Fruit fly (Drosophila melanogaster): ENCODE results near the gene CG12219.

The CG12219 gene

dm6 chrX:6255414-6255915 is 45.6 kb downstream of the CG12219 start, which contains the start of the genes Rbcn-3A and Spx (continued):
- TF ChIP-seq insv (GFP tag; optimal IDR thresholded peaks at IDR 0.05): no peak
- TF ChIP-seq CG13775 (GFP tag; optimal IDR thresholded peaks at IDR 0.05): peak; percentile 32
- no peak for TF ChIP-seq Rfx (GFP tag; IDR thresholded peaks at IDR 0.05)
- TF ChIP-seq Mad (GFP tag; optimal IDR thresholded peaks at IDR 0.05): no peak
- TF ChIP-seq CG18599 (GFP tag; optimal IDR thresholded peaks at IDR 0.05): peak; percentile 35
- no peak for TF ChIP-seq Kr (GFP tag; optimal IDR thresholded peaks at IDR 0.05)
- no peak for TF ChIP-seq croc (GFP tag; conservative IDR thresholded peaks at IDR 0.05)
- TF ChIP-seq dimm (GFP tag; IDR thresholded peaks at IDR 0.05): no peak
- peak; percentile 68; the same call in 1 of the 2 replicates for TF ChIP-seq CG42726 (GFP tag; IDR thresholded peaks at IDR 0.05; ENCODE audit: partially characterized antibody)
- TF ChIP-seq HmgZ (tag; optimal IDR thresholded peaks at IDR 0.05): no peak
- TF ChIP-seq CoRest (tag; optimal IDR thresholded peaks at IDR 0.05): peak; percentile 69
- peak; percentile 87 for TF ChIP-seq BEAF-32 (GFP tag; optimal IDR thresholded peaks at IDR 0.05)
- no peak for TF ChIP-seq btn (GFP tag; optimal IDR thresholded peaks at IDR 0.05)
- no peak for TF ChIP-seq CG7786 (GFP tag; optimal IDR thresholded peaks at IDR 0.05)
- TF ChIP-seq CG15269 (tag; optimal IDR thresholded peaks at IDR 0.05): peak; percentile 41
- no peak for TF ChIP-seq CG10959 (GFP tag; IDR thresholded peaks at IDR 0.05)
- TF ChIP-seq PHDP (tag; optimal IDR thresholded peaks at IDR 0.05): peak; percentile 45
- no peak for TF ChIP-seq ttk (GFP tag; IDR thresholded peaks at IDR 0.05)
- TF ChIP-seq pros (GFP tag; optimal IDR thresholded peaks at IDR 0.05): no peak
- no peak for TF ChIP-seq CG5180 (GFP tag; optimal IDR thresholded peaks at IDR 0.05)
- TF ChIP-seq CG13287 (GFP tag; IDR thresholded peaks at IDR 0.05; ENCODE audit: partially characterized antibody): peak; percentile 87
- TF ChIP-seq sob (GFP tag; IDR thresholded peaks at IDR 0.05): peak; percentile 28; the same call in 1 of the 2 replicates
- TF ChIP-seq Ptx1 (GFP tag; IDR thresholded peaks at IDR 0.05): peak; percentile 47
- no peak for TF ChIP-seq bcd (GFP tag; optimal IDR thresholded peaks at IDR 0.05)
- no peak for TF ChIP-seq exex (tag; optimal IDR thresholded peaks at IDR 0.05)
- peak in 1 of 2 experiments; percentile 90 for TF ChIP-seq Pdp1 (GFP tag; optimal IDR thresholded peaks at IDR 0.05)
- no peak for TF ChIP-seq slp2 (GFP tag; optimal IDR thresholded peaks at IDR 0.05)
- TF ChIP-seq peb (GFP tag; IDR thresholded peaks at IDR 0.05): no peak
- no peak for TF ChIP-seq CG13123 (GFP tag; optimal IDR thresholded peaks at IDR 0.05)
- TF ChIP-seq CG10274 (GFP tag; optimal IDR thresholded peaks at IDR 0.05): no peak
- peak; percentile 5; the same call in 1 of the 2 replicates for TF ChIP-seq Xrp1 (GFP tag; IDR thresholded peaks at IDR 0.05)
- no peak for TF ChIP-seq sens-2 (GFP tag; IDR thresholded peaks at IDR 0.05)
- TF ChIP-seq bbx (GFP tag; IDR thresholded peaks at IDR 0.05; ENCODE audit: partially characterized antibody): peak; percentile 79
- TF ChIP-seq Hey (tag; optimal IDR thresholded peaks at IDR 0.05): no peak
- no peak for TF ChIP-seq BtbVII (GFP tag; optimal IDR thresholded peaks at IDR 0.05)
- no peak for TF ChIP-seq CG11093 (GFP tag; IDR thresholded peaks at IDR 0.05)
- peak; percentile 28; the same call in 1 of the 3 replicates for TF ChIP-seq tgo (GFP tag; IDR thresholded peaks at IDR 0.05)
- no peak for TF ChIP-seq seq (GFP tag; IDR thresholded peaks at IDR 0.05)
- TF ChIP-seq CG18619 (GFP tag; optimal IDR thresholded peaks at IDR 0.05): peak; percentile 30
- no peak for TF ChIP-seq CG4617 (GFP tag; optimal IDR thresholded peaks at IDR 0.05; ENCODE audit: borderline replicate concordance)
- peak; percentile 63 for TF ChIP-seq CG9932 (GFP tag; IDR thresholded peaks at IDR 0.05)
- peak; percentile 26 for TF ChIP-seq CG7839 (tag; optimal IDR thresholded peaks at IDR 0.05)
- no peak for TF ChIP-seq shn (GFP tag; optimal IDR thresholded peaks at IDR 0.05)
- TF ChIP-seq CG18476 (GFP tag; optimal IDR thresholded peaks at IDR 0.05): no peak
- peak in 1 of 3 experiments; percentile 32 for TF ChIP-seq lola (GFP tag; optimal IDR thresholded peaks at IDR 0.05)
- TF ChIP-seq zfh2 (GFP tag; optimal IDR thresholded peaks at IDR 0.05): no peak
- peak; percentile 32 for TF ChIP-seq CG9727 (GFP tag; optimal IDR thresholded peaks at IDR 0.05)
- TF ChIP-seq Oaz (GFP tag; IDR thresholded peaks at IDR 0.05): no peak
- no peak for TF ChIP-seq Doc2 (GFP tag; IDR thresholded peaks at IDR 0.05)
- TF ChIP-seq Fer3 (tag; optimal IDR thresholded peaks at IDR 0.05): no peak
